Worm (Caenorhabditis elegans) whole organism, early embryonic: ENCODE measurements around the gene msp-50.

Experiments
- B0310.2 ChIP-seq: sonication (generic microtip); optimal IDR thresholded peaks from 2 replicates; lab custom pipeline; 2016; ENCODE audit warnings: mild to moderate bottlenecking, missing genetic modification characterization, missing compliant biosample characterization
- ama-1 ChIP-seq: fragments of 150-350 bp; optimal IDR thresholded peaks from 2 replicates; lab custom pipeline; 2014
- ceh-13 ChIP-seq: fragments of 200-800 bp; sonication (Bioruptor generic); optimal IDR thresholded peaks from 2 replicates; lab custom pipeline; 2018; ENCODE audit warnings: mild to moderate bottlenecking, missing genetic modification characterization, missing compliant biosample characterization
- ceh-36 ChIP-seq: sonication (generic microtip); optimal IDR thresholded peaks from 2 replicates; lab custom pipeline; 2016; ENCODE audit warnings: missing genetic modification characterization, inconsistent platforms, missing compliant biosample characterization
- ets-7 ChIP-seq: sonication (generic microtip); optimal IDR thresholded peaks from 2 replicates; lab custom pipeline; 2016; ENCODE audit warnings: missing genotype, missing genetic modification characterization, missing compliant biosample characterization
- flt-1 ChIP-seq: fragments of 200-800 bp; sonication (Bioruptor generic); IDR thresholded peaks from 2 replicates; pipeline ENCODE4 v1.3.6; 2022; ENCODE audit warnings: missing genetic modification characterization, missing compliant biosample characterization
- hmg-4 ChIP-seq: fragments of 200-800 bp; sonication (Bioruptor generic); optimal IDR thresholded peaks from 2 replicates; lab custom pipeline; 2018; ENCODE audit warnings: mild to moderate bottlenecking, missing genetic modification characterization, missing compliant biosample characterization
- hnd-1 ChIP-seq: sonication (generic microtip); optimal IDR thresholded peaks from 2 replicates; lab custom pipeline; 2016; ENCODE audit warnings: missing genetic modification characterization, missing compliant biosample characterization
- pes-1 ChIP-seq: fragments of 200-800 bp; sonication (Bioruptor generic); IDR thresholded peaks from 2 replicates; pipeline ENCODE4 v1.3.6; 2022; ENCODE audit warnings: missing genetic modification reagents, missing genetic modification characterization, missing compliant biosample characterization
- tbx-37 ChIP-seq: fragments of 200-800 bp; sonication (Bioruptor generic); conservative IDR thresholded peaks from 2 replicates; pipeline ENCODE4 v1.3.6; 2022; ENCODE audit warnings: missing genetic modification reagents, missing genetic modification characterization, missing compliant biosample characterization
- tra-4 ChIP-seq: sonication (generic microtip); optimal IDR thresholded peaks from 2 replicates; lab custom pipeline; 2017; ENCODE audit warnings: missing genetic modification characterization, missing compliant biosample characterization

DNA sequence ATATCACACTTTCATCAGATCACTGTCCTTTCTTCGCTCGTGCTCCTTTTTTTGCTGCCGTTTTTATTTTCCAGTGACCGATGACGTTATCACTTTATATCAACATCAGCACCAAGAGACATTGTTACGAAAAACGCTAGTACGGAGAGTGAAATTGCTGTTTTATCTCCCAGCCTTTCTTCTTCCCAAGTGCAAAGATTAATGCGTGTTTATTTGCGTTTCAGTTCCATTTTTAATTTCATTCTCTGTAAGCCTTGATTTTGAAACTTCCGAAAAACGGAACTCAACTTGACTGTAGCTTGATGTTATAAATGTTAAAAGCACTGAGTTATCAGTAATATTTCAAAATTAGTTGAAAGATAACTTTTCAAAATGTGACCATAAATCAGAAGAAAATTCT, 12.7 kb upstream of the msp-50 start:
- TF ChIP-seq hnd-1 (no peak), tbx-37 (GFP tag; lab: Robert Waterston, UW) (no peak), ceh-13 (GFP tag; lab: Kevin White, UChicago) (no peak), ama-1 (lab: Kevin White, UChicago) (no peak), ets-7 (tag; lab: Kevin White, UChicago) (no peak), pes-1 (GFP tag; lab: Robert Waterston, UW) (no peak), tra-4 (tag; lab: Kevin White, UChicago) (no peak), flt-1 (GFP tag; lab: Robert Waterston, UW) (no peak), hmg-4 (no peak), ceh-36 (tag; lab: Kevin White, UChicago) (no peak), B0310.2 (tag; lab: Kevin White, UChicago) (no peak)
